Worm (Caenorhabditis elegans) whole organism, L4 larva: ENCODE results near the gene bgnt-1.5.

Experiments
- D1046.2 ChIP-seq: fragments of 200-800 bp; sonication (Bioruptor generic); IDR thresholded peaks from 2 replicates; pipeline ENCODE4 v1.3.6; 2022; ENCODE audit warnings: missing genetic modification characterization, missing compliant biosample characterization
- F26F4.8 ChIP-seq: fragments of 200-800 bp; sonication (Bioruptor generic); conservative IDR thresholded peaks from 2 replicates; pipeline ENCODE4 v1.3.6; 2022; ENCODE audit warnings: missing genetic modification characterization, missing compliant biosample characterization
- F37D6.2 ChIP-seq: sonication (generic microtip); optimal IDR thresholded peaks from 2 replicates; lab custom pipeline; 2016; ENCODE audit warnings: mild to moderate bottlenecking, missing genetic modification characterization, missing compliant biosample characterization
- T20F7.1 ChIP-seq: fragments of 200-800 bp; sonication (Bioruptor generic); optimal IDR thresholded peaks from 2 replicates; lab custom pipeline; 2018; ENCODE audit warnings: mild to moderate bottlenecking, missing genetic modification characterization, missing compliant biosample characterization
- T26A8.4 ChIP-seq: fragments of 200-800 bp; sonication (Bioruptor generic); IDR thresholded peaks from 2 replicates; pipeline ENCODE4 v1.3.6; 2022; ENCODE audit warnings: missing genetic modification characterization, missing compliant biosample characterization
- ZK546.5 ChIP-seq, 2 experiments: sonication (generic microtip); optimal IDR thresholded peaks; 2 replicates each; lab custom pipeline; 2017; ENCODE audit warnings: missing biosample characterization in 2 of 2, missing genetic modification characterization in 2 of 2
- aha-1 ChIP-seq: fragments of 150-350 bp; peaks from one replicate; lab custom pipeline; 2014; ENCODE audit warnings: missing biosample characterization, missing genetic modification characterization
- aly-2 ChIP-seq: sonication (generic microtip); optimal IDR thresholded peaks from 2 replicates; lab custom pipeline; 2018; ENCODE audit warnings: missing biosample characterization, missing genetic modification characterization
- ama-1 ChIP-seq: fragments of 150-350 bp; optimal IDR thresholded peaks from 2 replicates; lab custom pipeline; 2014; ENCODE audit warnings: inconsistent platforms, mixed read lengths
- arid-1 ChIP-seq: fragments of 200-800 bp; sonication (Bioruptor generic); conservative IDR thresholded peaks from 2 replicates; pipeline ENCODE4 v1.3.6; 2022; ENCODE audit warnings: missing genetic modification reagents, missing genetic modification characterization, missing compliant biosample characterization
- attf-4 ChIP-seq: sonication (generic microtip); optimal IDR thresholded peaks from 3 replicates; lab custom pipeline; 2017; ENCODE audit warnings: missing biosample characterization, missing genetic modification characterization
- ceh-20 ChIP-seq: fragments of 200-800 bp; sonication (Bioruptor generic); IDR thresholded peaks from 2 replicates; pipeline ENCODE4 v1.3.6; 2022; ENCODE audit warnings: missing genetic modification reagents, missing genetic modification characterization, missing compliant biosample characterization
- ceh-62 ChIP-seq: sonication (generic microtip); optimal IDR thresholded peaks from 2 replicates; lab custom pipeline; 2017; ENCODE audit warnings: missing biosample characterization, missing genetic modification characterization
- daf-16 ChIP-seq, 3 experiments: sonication (generic microtip); optimal IDR thresholded peaks; 2 replicates each; lab custom pipeline; 2016 to 2017; ENCODE audit warnings: missing genetic modification characterization in 3 of 3, missing genetic modification reagents in 3 of 3, mild to moderate bottlenecking in 2 of 3, missing compliant biosample characterization in 2 of 3, missing biosample characterization in 1 of 3, moderate library complexity in 1 of 3
- daf-19 ChIP-seq: fragments of 200-800 bp; sonication (Bioruptor generic); conservative IDR thresholded peaks from 2 replicates; pipeline ENCODE4 v1.3.6; 2022; ENCODE audit warnings: missing genetic modification characterization, missing compliant biosample characterization
- daf-8 ChIP-seq: fragments of 200-800 bp; sonication (Bioruptor generic); IDR thresholded peaks from 2 replicates; pipeline ENCODE4 v1.3.6; 2022; ENCODE audit warnings: missing genetic modification characterization, missing compliant biosample characterization
- dmd-8 ChIP-seq: fragments of 200-800 bp; sonication (Bioruptor generic); IDR thresholded peaks from 2 replicates; pipeline ENCODE4 v1.3.6; 2022; ENCODE audit warnings: missing genetic modification characterization, missing compliant biosample characterization
- dmd-9 ChIP-seq: fragments of 200-800 bp; sonication (Bioruptor generic); IDR thresholded peaks from 2 replicates; pipeline ENCODE4 v1.3.6; 2022; ENCODE audit warnings: missing genetic modification reagents, missing genetic modification characterization, missing compliant biosample characterization
- dpl-1 ChIP-seq: fragments of 150-350 bp; optimal IDR thresholded peaks from 2 replicates; lab custom pipeline; 2014; ENCODE audit warnings: missing biosample characterization, missing genetic modification reagents, missing genetic modification characterization
- duxl-1 ChIP-seq: sonication (generic microtip); optimal IDR thresholded peaks from 2 replicates; lab custom pipeline; 2016; ENCODE audit warnings: mild to moderate bottlenecking, missing genetic modification characterization, moderate library complexity, missing compliant biosample characterization; ENCODE audit not compliant: poor library complexity
- dve-1 ChIP-seq: sonication (generic microtip); optimal IDR thresholded peaks from 2 replicates; lab custom pipeline; 2017; ENCODE audit warnings: antibody characterized with exemption, mild to moderate bottlenecking, missing genetic modification characterization, missing compliant biosample characterization; ENCODE audit not compliant: insufficient read depth
- hmg-1.1 ChIP-seq: fragments of 200-800 bp; sonication (Bioruptor generic); IDR thresholded peaks from 2 replicates; pipeline ENCODE4 v1.3.6; 2022; ENCODE audit warnings: missing genetic modification reagents, missing genetic modification characterization, missing compliant biosample characterization
- lim-7 ChIP-seq: fragments of 200-800 bp; sonication (Bioruptor generic); IDR thresholded peaks from 2 replicates; pipeline ENCODE4 v1.3.6; 2022; ENCODE audit warnings: missing genetic modification characterization, missing compliant biosample characterization
- lin-13 ChIP-seq: fragments of 150-350 bp; optimal IDR thresholded peaks from 2 replicates; lab custom pipeline; 2014; ENCODE audit warnings: missing biosample characterization, missing genetic modification reagents, missing genetic modification characterization
- lin-15B ChIP-seq: fragments of 150-350 bp; sonication (generic microtip); optimal IDR thresholded peaks from 3 replicates; lab custom pipeline; 2014; ENCODE audit warnings: missing biosample characterization, missing genetic modification characterization
- lin-39 ChIP-seq: fragments of 150-350 bp; optimal IDR thresholded peaks from 2 replicates; lab custom pipeline; 2014; ENCODE audit warnings: missing biosample characterization, missing genetic modification reagents, missing genetic modification characterization
- lsy-2 ChIP-seq, 2 experiments: fragments of 150-350 bp in 1 of 2; sonication (generic microtip) in 1 of 2; optimal IDR thresholded peaks; 2 replicates each; lab custom pipeline; 2014 to 2017; ENCODE audit warnings: missing biosample characterization in 2 of 2, missing genetic modification characterization in 2 of 2
- madf-5 ChIP-seq, 2 experiments: fragments of 200-800 bp; sonication (Bioruptor generic); IDR thresholded peaks; 2 replicates each; pipeline ENCODE4 v1.3.6; 2022; ENCODE audit warnings: missing compliant biosample characterization in 2 of 2, missing genetic modification characterization in 2 of 2
- mdl-1 ChIP-seq, 2 experiments: fragments of 150-350 bp in 1 of 2; sonication (generic microtip) in 1 of 2; optimal IDR thresholded peaks; 2 replicates each; lab custom pipeline; 2014 to 2017; ENCODE audit warnings: missing biosample characterization in 2 of 2, missing genetic modification characterization in 2 of 2
- mdt-29 ChIP-seq: fragments of 200-800 bp; sonication (Bioruptor generic); IDR thresholded peaks from 2 replicates; pipeline ENCODE4 v1.3.6; 2022; ENCODE audit warnings: missing genetic modification reagents, missing genetic modification characterization, missing compliant biosample characterization
- mes-2 ChIP-seq: sonication (generic microtip); optimal IDR thresholded peaks from 2 replicates; lab custom pipeline; 2016; ENCODE audit warnings: missing genotype, mild to moderate bottlenecking, missing genetic modification characterization, missing compliant biosample characterization; ENCODE audit not compliant: poor library complexity, severe bottlenecking
- mxl-2 ChIP-seq: fragments of 200-800 bp; sonication (Bioruptor generic); conservative IDR thresholded peaks from 2 replicates; pipeline ENCODE4 v1.3.6; 2022; ENCODE audit warnings: missing genetic modification reagents, missing genetic modification characterization, missing compliant biosample characterization
- mxl-3 ChIP-seq: fragments of 200-800 bp; sonication (Bioruptor generic); optimal IDR thresholded peaks from 2 replicates; lab custom pipeline; 2018; ENCODE audit warnings: mild to moderate bottlenecking, missing genetic modification characterization, missing compliant biosample characterization
- nhr-10 ChIP-seq: fragments of 150-350 bp; optimal IDR thresholded peaks from 2 replicates; lab custom pipeline; 2014; ENCODE audit warnings: missing biosample characterization, missing genetic modification characterization
- nhr-111 ChIP-seq: fragments of 200-800 bp; sonication (Bioruptor generic); optimal IDR thresholded peaks from 2 replicates; lab custom pipeline; 2018; ENCODE audit warnings: mild to moderate bottlenecking, missing genetic modification characterization, missing compliant biosample characterization
- nhr-28 ChIP-seq: fragments of 150-350 bp; optimal IDR thresholded peaks from 2 replicates; lab custom pipeline; 2014; ENCODE audit warnings: missing biosample characterization, missing genetic modification characterization
- nhr-42 ChIP-seq: fragments of 200-800 bp; sonication (Bioruptor generic); IDR thresholded peaks from 2 replicates; pipeline ENCODE4 v1.3.6; 2022; ENCODE audit warnings: missing genetic modification characterization, missing compliant biosample characterization
- nhr-6 ChIP-seq: fragments of 150-350 bp; optimal IDR thresholded peaks from 2 replicates; lab custom pipeline; 2014; ENCODE audit warnings: missing biosample characterization, missing genetic modification characterization
- nhr-77 ChIP-seq: fragments of 150-350 bp; optimal IDR thresholded peaks from 2 replicates; lab custom pipeline; 2014; ENCODE audit warnings: missing biosample characterization, missing genetic modification characterization
- pha-4 ChIP-seq, 2 experiments: fragments of 150-350 bp in 1 of 2; fragments of 200-800 bp in 1 of 2; sonication (Bioruptor generic) in 1 of 2; IDR thresholded peaks in 1 of 2; optimal IDR thresholded peaks in 1 of 2; 2 replicates each; pipeline versions ENCODE4 v1.3.6 to Lab custom; 2014 to 2022; ENCODE audit warnings: missing genetic modification characterization in 2 of 2, missing genetic modification reagents in 2 of 2, missing biosample characterization in 1 of 2, missing compliant biosample characterization in 1 of 2
- saeg-2 ChIP-seq: fragments of 200-800 bp; sonication (Bioruptor generic); IDR thresholded peaks from 2 replicates; pipeline ENCODE4 v1.3.6; 2022; ENCODE audit warnings: missing genetic modification reagents, missing genetic modification characterization, missing compliant biosample characterization
- skn-1 ChIP-seq: fragments of 150-350 bp; optimal IDR thresholded peaks from 2 replicates; lab custom pipeline; 2014; ENCODE audit warnings: missing biosample characterization, missing genetic modification characterization
- snpc-1.2 ChIP-seq: fragments of 200-800 bp; sonication (Bioruptor generic); IDR thresholded peaks from 2 replicates; pipeline ENCODE4 v1.3.6; 2022; ENCODE audit warnings: missing genetic modification reagents, missing genetic modification characterization, missing compliant biosample characterization
- spr-1 ChIP-seq: sonication (generic microtip); optimal IDR thresholded peaks from 2 replicates; lab custom pipeline; 2016; ENCODE audit warnings: mild to moderate bottlenecking, missing genetic modification characterization, missing compliant biosample characterization
- unc-62 ChIP-seq, 3 experiments: fragments of 150-350 bp in 1 of 3; sonication (generic microtip); optimal IDR thresholded peaks in 2 of 3; peaks in 1 of 3; 1 replicate in 1 of 3; 2 replicates in 2 of 3; lab custom pipeline; 2014 to 2017; ENCODE audit warnings: missing biosample characterization in 3 of 3, missing genetic modification characterization in 3 of 3, missing genetic modification reagents in 3 of 3, missing genotype in 1 of 3
- vab-7 ChIP-seq: fragments of 200-800 bp; sonication (Bioruptor generic); IDR thresholded peaks from 2 replicates; pipeline ENCODE4 v1.3.6; 2022; ENCODE audit warnings: missing genetic modification reagents, missing genetic modification characterization, missing compliant biosample characterization
- zip-11 ChIP-seq: fragments of 200-800 bp; sonication (Bioruptor generic); IDR thresholded peaks from 2 replicates; pipeline ENCODE4 v1.3.6; 2022; ENCODE audit warnings: missing genetic modification characterization, missing compliant biosample characterization

Gene bgnt-1.5

DNA sequence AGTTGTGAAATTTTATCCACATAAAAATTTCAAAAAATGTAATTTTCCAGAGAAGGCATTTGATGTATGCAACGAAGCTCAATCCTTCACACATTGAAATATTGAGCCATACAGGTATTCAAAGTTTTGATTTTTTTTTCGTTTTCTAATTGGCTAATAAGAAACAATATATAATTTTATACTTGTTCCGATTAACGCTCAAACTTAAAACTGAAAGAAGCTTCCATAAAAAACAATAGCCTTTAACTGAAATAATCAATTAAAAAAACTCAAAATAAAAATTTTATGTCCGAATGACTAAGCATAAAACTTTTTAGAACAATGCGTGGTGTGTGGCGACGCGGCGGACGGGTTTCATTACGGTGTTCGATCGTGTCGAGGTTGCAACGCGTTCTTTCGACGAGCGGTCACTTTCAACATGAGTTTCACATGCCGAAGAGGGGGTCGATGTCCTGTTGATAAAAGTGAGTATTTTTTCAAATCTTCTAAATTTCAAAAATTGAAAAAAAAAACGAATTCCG lies 19.8 kb upstream of the bgnt-1.5 start, which contains the start of gene nhr-32 (continued):
- no peak for TF ChIP-seq T20F7.1 (GFP tag; lab: Kevin White, UChicago)
- no peak for TF ChIP-seq nhr-10 (tag; lab: Kevin White, UChicago)
- no peak for TF ChIP-seq F26F4.8 (GFP tag; lab: Robert Waterston, UW)
- no peak for TF ChIP-seq arid-1 (GFP tag; lab: Robert Waterston, UW)
- no peak for TF ChIP-seq duxl-1 (tag; lab: Kevin White, UChicago)
- TF ChIP-seq nhr-77 = no peak
- TF ChIP-seq daf-16 (GFP tag; optimal IDR thresholded peaks at IDR 0.05; lab: Kevin White, UChicago) = no peak
- no peak for TF ChIP-seq daf-16 (tag; optimal IDR thresholded peaks at IDR 0.05; lab: Kevin White, UChicago)
- TF ChIP-seq nhr-28 (tag; lab: Kevin White, UChicago) = no peak
- no peak for TF ChIP-seq pha-4 (GFP tag; IDR thresholded peaks at IDR 0.05; lab: Robert Waterston, UW)
- no peak for TF ChIP-seq pha-4 (tag; optimal IDR thresholded peaks at IDR 0.05; lab: Kevin White, UChicago)
- TF ChIP-seq dpl-1 = no peak
- TF ChIP-seq dmd-8 (GFP tag; lab: Robert Waterston, UW) = no peak
- peak in 1 of 2 experiments; percentile 22 for TF ChIP-seq mdl-1 (tag; optimal IDR thresholded peaks at IDR 0.05; lab: Kevin White, UChicago)
- no peak for TF ChIP-seq dmd-9
- no peak for TF ChIP-seq madf-5 (GFP tag; IDR thresholded peaks at IDR 0.05; lab: Robert Waterston, UW)
- no peak for TF ChIP-seq lin-39 (tag; lab: Kevin White, UChicago)
- TF ChIP-seq F37D6.2 = no peak
- TF ChIP-seq unc-62 (GFP tag; optimal IDR thresholded peaks at IDR 0.05 in 1 of 2; lab: Kevin White, UChicago) = peak in 1 of 2 experiments; percentile 89
- TF ChIP-seq unc-62 (tag; optimal IDR thresholded peaks at IDR 0.05; lab: Kevin White, UChicago) = no peak
- TF ChIP-seq dve-1 = no peak
- TF ChIP-seq lin-13 (GFP tag; lab: Kevin White, UChicago) = no peak
- peak; percentile 23 for TF ChIP-seq mxl-3 (GFP tag; lab: Kevin White, UChicago)
- no peak for TF ChIP-seq daf-19 (GFP tag; lab: Robert Waterston, UW)
- TF ChIP-seq lin-15B (tag; lab: Kevin White, UChicago) = no peak
- TF ChIP-seq snpc-1.2 (GFP tag; lab: Robert Waterston, UW) = no peak
- no peak for TF ChIP-seq ceh-20 (GFP tag; lab: Robert Waterston, UW)
- no peak for TF ChIP-seq attf-4 (tag; lab: Kevin White, UChicago)
- TF ChIP-seq mes-2 (tag; lab: Kevin White, UChicago) = peak; percentile 19
- no peak for TF ChIP-seq nhr-111
- no peak for TF ChIP-seq mxl-2 (GFP tag; lab: Robert Waterston, UW)
- no peak for TF ChIP-seq aly-2 (tag; lab: Kevin White, UChicago)
- TF ChIP-seq mdt-29 = no peak

DNA sequence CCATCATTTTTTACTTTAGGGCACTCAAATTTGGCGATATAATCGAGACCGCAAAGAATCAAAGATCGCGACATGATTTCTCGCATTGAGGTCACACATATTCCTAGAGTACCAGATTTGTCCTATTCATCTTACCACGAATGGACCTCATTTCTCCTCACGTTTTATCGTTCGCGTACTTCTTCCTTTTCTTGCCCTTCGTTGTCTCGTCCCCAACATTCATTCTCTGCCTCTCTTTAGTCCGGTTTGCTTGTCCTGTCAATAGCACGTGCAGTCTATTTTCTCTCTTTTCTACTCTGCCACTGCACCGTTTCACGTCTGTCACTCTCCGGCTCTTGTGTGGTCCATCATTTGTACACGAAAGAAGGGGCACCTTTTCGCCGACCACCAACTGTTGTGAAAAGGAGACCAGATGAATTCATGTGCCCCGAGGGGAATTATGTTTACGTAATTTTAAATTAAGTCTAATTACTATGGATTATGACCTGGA lies 19.2 kb upstream of the bgnt-1.5 start:
- TF ChIP-seq skn-1 (no peak), hmg-1.1 (peak; percentile 70), lin-15B (tag; lab: Kevin White, UChicago) (no peak), nhr-10 (tag; lab: Kevin White, UChicago) (peak; percentile 73), ceh-62 (tag; lab: Kevin White, UChicago) (no peak), daf-19 (GFP tag; lab: Robert Waterston, UW) (no peak), daf-8 (no peak), mxl-3 (GFP tag; lab: Kevin White, UChicago) (peak; percentile 86), F37D6.2 (no peak), dve-1 (peak; percentile 35), ama-1 (no peak), nhr-42 (GFP tag; lab: Robert Waterston, UW) (no peak), aha-1 (tag; lab: Kevin White, UChicago) (peak; percentile 50), spr-1 (tag; lab: Kevin White, UChicago) (no peak), saeg-2 (GFP tag; lab: Robert Waterston, UW) (no peak), D1046.2 (GFP tag; lab: Robert Waterston, UW) (no peak), mes-2 (tag; lab: Kevin White, UChicago) (peak; percentile 68), ZK546.5 (tag; optimal IDR thresholded peaks at IDR 0.05; lab: Kevin White, UChicago) (no peak), nhr-6 (peak; percentile 61), lim-7 (GFP tag; lab: Robert Waterston, UW) (no peak), T26A8.4 (GFP tag; lab: Robert Waterston, UW) (peak; percentile 52), lsy-2 (tag; optimal IDR thresholded peaks at IDR 0.05; lab: Kevin White, UChicago) (peak; percentile 7 to 55), pha-4 (GFP tag; IDR thresholded peaks at IDR 0.05; lab: Robert Waterston, UW) (no peak), pha-4 (tag; optimal IDR thresholded peaks at IDR 0.05; lab: Kevin White, UChicago) (peak; percentile 49), unc-62 (GFP tag; optimal IDR thresholded peaks at IDR 0.05 in 1 of 2; lab: Kevin White, UChicago) (peak in 1 of 2 experiments; percentile 99), unc-62 (tag; optimal IDR thresholded peaks at IDR 0.05; lab: Kevin White, UChicago) (no peak), vab-7 (GFP tag; lab: Robert Waterston, UW) (no peak), zip-11 (no peak)
